Fruit fly (Drosophila melanogaster): ENCODE results near the gene CG4619.

CG4619 gene

dm6 chr2L:9897296-9897695, 41.4 kb upstream of the CG4619 start, which contains the start of gene RpS2 (continued):
- peak; percentile 23 for TF ChIP-seq Sox100B (GFP tag; optimal IDR thresholded peaks at IDR 0.05)
- peak; percentile 64 for TF ChIP-seq slbo (GFP tag; IDR thresholded peaks at IDR 0.05)
- TF ChIP-seq CG2678 (tag; optimal IDR thresholded peaks at IDR 0.05): peak; percentile 42
- no peak for TF ChIP-seq D (optimal IDR thresholded peaks at IDR 0.05)
- TF ChIP-seq D (GFP tag; optimal IDR thresholded peaks at IDR 0.05): peak; percentile 16
- TF ChIP-seq CG2129 (GFP tag; IDR thresholded peaks at IDR 0.05; ENCODE audit: partially characterized antibody): peak; percentile 95
- TF ChIP-seq sr (GFP tag; IDR thresholded peaks at IDR 0.05): peak; percentile 22; the same call in 1 of the 3 replicates
- peak; percentile 59 for TF ChIP-seq wek (GFP tag; optimal IDR thresholded peaks at IDR 0.05)
- TF ChIP-seq H15 (GFP tag; IDR thresholded peaks at IDR 0.05): no peak
- TF ChIP-seq CG7745 (tag; optimal IDR thresholded peaks at IDR 0.05): no peak
- TF ChIP-seq sens (GFP tag): peak; percentile 91
- TF ChIP-seq Trl (optimal IDR thresholded peaks at IDR 0.05): no peak
- TF ChIP-seq Trl (GFP tag; optimal IDR thresholded peaks at IDR 0.05): peak; percentile 11
- TF ChIP-seq CG30403 (GFP tag; optimal IDR thresholded peaks at IDR 0.05): peak; percentile 38
- TF ChIP-seq CG14014 (GFP tag; IDR thresholded peaks at IDR 0.05): no peak
- peak; percentile 65 for TF ChIP-seq CG10267 (tag; optimal IDR thresholded peaks at IDR 0.05)
- TF ChIP-seq Doc3 (GFP tag; IDR thresholded peaks at IDR 0.05; ENCODE audit: partially characterized antibody): peak; percentile 99
- peak; percentile 69 for TF ChIP-seq CG13894 (tag; optimal IDR thresholded peaks at IDR 0.05)
- TF ChIP-seq kah (GFP tag; optimal IDR thresholded peaks at IDR 0.05): no peak
- no peak for TF ChIP-seq cad (GFP tag; optimal IDR thresholded peaks at IDR 0.05)
- peak; percentile 23 for TF ChIP-seq CG9817 (tag; optimal IDR thresholded peaks at IDR 0.05)
- peak; percentile 32 for TF ChIP-seq CG1529 (GFP tag; optimal IDR thresholded peaks at IDR 0.05)
- TF ChIP-seq CG18476 (GFP tag; optimal IDR thresholded peaks at IDR 0.05): no peak
- no peak for TF ChIP-seq Six4 (GFP tag; optimal IDR thresholded peaks at IDR 0.05)
- TF ChIP-seq NfI (GFP tag; optimal IDR thresholded peaks at IDR 0.05): peak; percentile 16
- TF ChIP-seq wdn (GFP tag; IDR thresholded peaks at IDR 0.05): 0 out of 2 replicates have a peak, but pooled peaks have one; percentile 33
- peak; percentile 67 for TF ChIP-seq Rfx (GFP tag; IDR thresholded peaks at IDR 0.05)
- peak; percentile 65 for TF ChIP-seq CG12391 (tag; optimal IDR thresholded peaks at IDR 0.05)
- peak; percentile 59 for TF ChIP-seq CG17385 (GFP tag; optimal IDR thresholded peaks at IDR 0.05)
- peak; percentile 90 for TF ChIP-seq CG1603 (tag; optimal IDR thresholded peaks at IDR 0.05)
- no peak for TF ChIP-seq CG15011 (GFP tag; optimal IDR thresholded peaks at IDR 0.05)
- TF ChIP-seq pum (GFP tag; optimal IDR thresholded peaks at IDR 0.05): no peak
- TF ChIP-seq danr (GFP tag; IDR thresholded peaks at IDR 0.05): no peak
- TF ChIP-seq run (tag; optimal IDR thresholded peaks at IDR 0.05): no peak
- TF ChIP-seq ems (GFP tag; optimal IDR thresholded peaks at IDR 0.05): no peak
- TF ChIP-seq Sry-δ (GFP tag; optimal IDR thresholded peaks at IDR 0.05): peak; percentile 90
- no peak for TF ChIP-seq so (GFP tag; IDR thresholded peaks at IDR 0.05)
- TF ChIP-seq CG11398 (GFP tag; optimal IDR thresholded peaks at IDR 0.05): peak; percentile 21
- TF ChIP-seq MESR4 (GFP tag; optimal IDR thresholded peaks at IDR 0.05): peak; percentile 99
- TF ChIP-seq Med (GFP tag): peak; percentile 79
- peak; percentile 12 for TF ChIP-seq ftz-f1 (GFP tag; optimal IDR thresholded peaks at IDR 0.05)
- TF ChIP-seq Mes4 (GFP tag; optimal IDR thresholded peaks at IDR 0.05): peak; percentile 23
- no peak for TF ChIP-seq CG3838 (GFP tag; optimal IDR thresholded peaks at IDR 0.05)
- peak; percentile 34 for TF ChIP-seq CG9797 (GFP tag; optimal IDR thresholded peaks at IDR 0.05)
- TF ChIP-seq bbx (GFP tag; IDR thresholded peaks at IDR 0.05; ENCODE audit: partially characterized antibody): peak; percentile 100
- peak; percentile 59 for TF ChIP-seq MBD-R2 (GFP tag; IDR thresholded peaks at IDR 0.05)
- TF ChIP-seq nmo (GFP tag; optimal IDR thresholded peaks at IDR 0.05): peak; percentile 55
- TF ChIP-seq CG4360 (GFP tag; IDR thresholded peaks at IDR 0.05): no peak
- no peak for TF ChIP-seq CG14441 (GFP tag; IDR thresholded peaks at IDR 0.05)
- peak; percentile 96 for TF ChIP-seq phol (tag; optimal IDR thresholded peaks at IDR 0.05)
- peak; percentile 25; the same call in 1 of the 3 replicates for TF ChIP-seq CG17361 (GFP tag; IDR thresholded peaks at IDR 0.05)
- TF ChIP-seq CG6765 (GFP tag; optimal IDR thresholded peaks at IDR 0.05): no peak
